Worm (Caenorhabditis elegans): ENCODE results near the gene acr-23.

- TF ChIP-seq nhr-28 (tag; optimal IDR thresholded peaks at IDR 0.05) = no peak
- TF ChIP-seq sptf-1 (tag; optimal IDR thresholded peaks at IDR 0.05) = no peak
- TF ChIP-seq lin-32 (GFP tag; optimal IDR thresholded peaks at IDR 0.05) = no peak
- no peak for TF ChIP-seq snpc-4 (tag; optimal IDR thresholded peaks at IDR 0.05)
- TF ChIP-seq elt-1 (tag; optimal IDR thresholded peaks at IDR 0.05; ENCODE audit: borderline replicate concordance, insufficient read depth) = no peak
- TF ChIP-seq lsy-2 (tag; optimal IDR thresholded peaks at IDR 0.05) = no peak
- no peak for TF ChIP-seq unc-62 (GFP tag; optimal IDR thresholded peaks at IDR 0.05)
- no peak for TF ChIP-seq nhr-237 (tag; optimal IDR thresholded peaks at IDR 0.05)
- TF ChIP-seq ces-1 (GFP tag; optimal IDR thresholded peaks at IDR 0.05) = no peak
Measured at ce11 chrV:3631591-3631990, 27.8 kb downstream of the acr-23 start, which contains the start of gene F59B1.6.

Data from whole organism, mixed stage, embryonic.